Worm (Caenorhabditis elegans) whole organism, late embryonic: ENCODE data around the gene aly-3.

Experiments used
- ceh-14 ChIP-seq: sonication (generic microtip); optimal IDR thresholded peaks from 2 replicates; lab custom pipeline; 2016; ENCODE audit warnings: missing genotype, missing genetic modification characterization, missing compliant biosample characterization
- elt-4 ChIP-seq: sonication (generic microtip); optimal IDR thresholded peaks from 2 replicates; lab custom pipeline; 2016; ENCODE audit warnings: missing genetic modification characterization, missing compliant biosample characterization
- lin-11 ChIP-seq: fragments of 200-800 bp; sonication (Bioruptor generic); optimal IDR thresholded peaks from 2 replicates; lab custom pipeline; 2018; ENCODE audit warnings: mild to moderate bottlenecking, missing genetic modification characterization, missing compliant biosample characterization
- rnt-1 ChIP-seq: sonication (generic microtip); optimal IDR thresholded peaks from 2 replicates; lab custom pipeline; 2016; ENCODE audit warnings: missing genetic modification characterization, missing compliant biosample characterization
- sox-4 ChIP-seq: sonication (generic microtip); optimal IDR thresholded peaks from 2 replicates; lab custom pipeline; 2017; ENCODE audit warnings: mild to moderate bottlenecking, missing genetic modification characterization, inconsistent platforms, missing compliant biosample characterization

DNA sequence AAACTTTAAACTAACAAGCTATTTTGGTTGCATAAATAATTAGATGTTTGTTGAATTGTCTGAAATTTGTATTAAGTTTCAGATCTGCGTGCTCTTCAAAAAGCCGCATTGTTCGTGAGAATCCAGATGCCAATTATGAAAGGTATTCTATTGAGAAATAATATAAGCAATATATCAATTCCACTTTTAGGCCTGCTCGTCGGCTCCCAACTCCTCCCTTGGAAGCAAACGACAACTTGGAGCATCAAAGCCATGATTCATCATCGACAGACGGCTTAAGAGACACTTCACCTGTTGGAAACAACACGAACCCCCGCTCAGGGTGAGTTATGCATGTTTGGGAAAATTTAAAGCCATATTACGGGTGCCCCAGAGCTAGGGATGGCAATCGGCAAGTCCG is 39.6 kb downstream of the aly-3 start:
- no peak for TF ChIP-seq lin-11 (tag; lab: Kevin White, UChicago)
- TF ChIP-seq sox-4 (tag; lab: Kevin White, UChicago): no peak
- TF ChIP-seq rnt-1 (tag; lab: Kevin White, UChicago): no peak
- no peak for TF ChIP-seq ceh-14
- no peak for TF ChIP-seq elt-4
